Fruit fly (Drosophila melanogaster) whole organism, embryonic: Measurements from ENCODE around the gene eIF2alpha.

Experiments
- Adf1 ChIP-seq: fragments of 200-800 bp; sonication (Bioruptor generic); IDR thresholded peaks from 2 replicates; pipeline ENCODE4 v1.3.6; 2022; ENCODE audit warnings: missing biosample characterization, missing genetic modification characterization
- Awh ChIP-seq: fragments of 200-800 bp; sonication (Bioruptor generic); IDR thresholded peaks from 2 replicates; pipeline ENCODE4, ENCODE4 v1.3.6; 2022; ENCODE audit warnings: missing biosample characterization, missing genetic modification characterization
- CG10321 ChIP-seq: fragments of 200-800 bp; sonication (Bioruptor generic); IDR thresholded peaks from 2 replicates; pipeline ENCODE4 v1.3.6; 2022; ENCODE audit warnings: missing biosample characterization, missing genetic modification characterization
- CG10979 ChIP-seq: fragments of 200-800 bp; sonication (Bioruptor generic); optimal IDR thresholded peaks from 2 replicates; lab custom pipeline; 2018; ENCODE audit warnings: missing biosample characterization, mild to moderate bottlenecking, missing genetic modification characterization, moderate library complexity
- CG11560 ChIP-seq: fragments of 200-800 bp; sonication (Bioruptor generic); IDR thresholded peaks from 3 replicates; pipeline ENCODE4 v1.3.6; 2022; ENCODE audit warnings: missing biosample characterization, missing genetic modification characterization
- CG1233 ChIP-seq: fragments of 200-800 bp; sonication (Bioruptor generic); optimal IDR thresholded peaks from 4 replicates; lab custom pipeline; 2018; ENCODE audit warnings: missing biosample characterization, mild to moderate bottlenecking, missing genetic modification characterization
- CG12744 ChIP-seq: fragments of 200-800 bp; sonication (Bioruptor generic); optimal IDR thresholded peaks from 2 replicates; lab custom pipeline; 2016; ENCODE audit warnings: missing biosample characterization, missing genetic modification characterization
- CG12769 ChIP-seq: fragments of 200-800 bp; sonication (Bioruptor generic); optimal IDR thresholded peaks from 2 replicates; lab custom pipeline; 2019; ENCODE audit warnings: missing biosample characterization, mild to moderate bottlenecking, missing genetic modification characterization, moderate library complexity
- CG16813 ChIP-seq: fragments of 200-800 bp; sonication (Bioruptor generic); IDR thresholded peaks from 3 replicates; pipeline ENCODE4 v1.3.6; 2022; ENCODE audit warnings: missing biosample characterization, missing genetic modification characterization; ENCODE audit not compliant: partially characterized antibody
- CG17568 ChIP-seq: fragments of 200-800 bp; sonication (Bioruptor generic); optimal IDR thresholded peaks from 2 replicates; lab custom pipeline; 2018; ENCODE audit warnings: missing biosample characterization, mild to moderate bottlenecking, missing genetic modification characterization, moderate library complexity
- CG2129 ChIP-seq: fragments of 200-800 bp; sonication (Bioruptor generic); IDR thresholded peaks from 2 replicates; pipeline ENCODE4 v1.3.6; 2022; ENCODE audit warnings: missing biosample characterization, missing genetic modification characterization; ENCODE audit not compliant: partially characterized antibody
- CG2202 ChIP-seq: fragments of 200-800 bp; sonication (Bioruptor generic); optimal IDR thresholded peaks from 2 replicates; lab custom pipeline; 2018; ENCODE audit warnings: missing biosample characterization, mild to moderate bottlenecking, missing genetic modification characterization
- CG32767 ChIP-seq: fragments of 200-800 bp; sonication (Bioruptor generic); IDR thresholded peaks from 2 replicates; pipeline ENCODE4 v1.3.6; 2022; ENCODE audit warnings: missing biosample characterization, missing genetic modification characterization
- CG34422 ChIP-seq: fragments of 200-800 bp; sonication (Bioruptor generic); IDR thresholded peaks from 3 replicates; pipeline ENCODE4 v1.3.6; 2022; ENCODE audit warnings: missing biosample characterization, missing genetic modification characterization
- CG4707 ChIP-seq: fragments of 200-800 bp; sonication (Bioruptor generic); optimal IDR thresholded peaks from 2 replicates; lab custom pipeline; 2018; ENCODE audit warnings: missing biosample characterization, mild to moderate bottlenecking, missing genetic modification characterization, moderate library complexity
- CG6254 ChIP-seq: fragments of 200-800 bp; sonication (Bioruptor generic); optimal IDR thresholded peaks from 3 replicates; lab custom pipeline; 2017; ENCODE audit warnings: mild to moderate bottlenecking, missing biosample characterization, missing genetic modification reagents, missing genetic modification characterization
- CG6791 ChIP-seq: fragments of 200-800 bp; sonication (Bioruptor generic); IDR thresholded peaks from 3 replicates; pipeline ENCODE4 v1.3.6; 2022; ENCODE audit warnings: missing biosample characterization, missing genetic modification characterization; ENCODE audit not compliant: partially characterized antibody
- CG7357 ChIP-seq: fragments of 200-800 bp; sonication (Bioruptor generic); IDR thresholded peaks from 3 replicates; pipeline ENCODE4 v1.3.6; 2022; ENCODE audit warnings: missing biosample characterization, missing genetic modification characterization
- CG8290 ChIP-seq, 3 experiments: fragments of 200-800 bp; sonication (Bioruptor generic); optimal IDR thresholded peaks; 2 replicates each; lab custom pipeline; 2016 to 2019; ENCODE audit warnings: missing biosample characterization in 3 of 3, missing genetic modification characterization in 3 of 3, mild to moderate bottlenecking in 2 of 3, moderate library complexity in 1 of 3
- CG9727 ChIP-seq: fragments of 200-800 bp; sonication (Bioruptor generic); optimal IDR thresholded peaks from 3 replicates; lab custom pipeline; 2017; ENCODE audit warnings: missing biosample characterization, mild to moderate bottlenecking, missing genetic modification characterization
- Dll ChIP-seq: fragments of 200-800 bp; sonication (Bioruptor generic); IDR thresholded peaks from 4 replicates; pipeline ENCODE4 v1.3.6; 2022; ENCODE audit warnings: missing biosample characterization, missing genetic modification characterization; ENCODE audit not compliant: partially characterized antibody
- Doc3 ChIP-seq: fragments of 200-800 bp; sonication (Bioruptor generic); IDR thresholded peaks from 3 replicates; pipeline ENCODE4 v1.3.6; 2022; ENCODE audit warnings: missing biosample characterization, missing genetic modification characterization; ENCODE audit not compliant: partially characterized antibody
- Dref ChIP-seq: fragments of 200-800 bp; sonication (Bioruptor generic); IDR thresholded peaks from 2 replicates; pipeline ENCODE4 v1.3.6; 2022; ENCODE audit warnings: missing biosample characterization, missing genetic modification characterization
- HLH4C ChIP-seq: fragments of 200-800 bp; sonication (Bioruptor generic); IDR thresholded peaks from 3 replicates; pipeline ENCODE4 v1.3.6; 2022; ENCODE audit warnings: missing biosample characterization, missing genetic modification characterization; ENCODE audit not compliant: partially characterized antibody
- Hr39 ChIP-seq: fragments of >200 bp; optimal IDR thresholded peaks from 2 replicates; lab custom pipeline; 2017
- Jarid2 ChIP-seq: fragments of 200-800 bp; sonication (Bioruptor generic); optimal IDR thresholded peaks from 3 replicates; lab custom pipeline; 2017; ENCODE audit warnings: mild to moderate bottlenecking, missing biosample characterization, missing genetic modification reagents, missing genetic modification characterization
- MESR4 ChIP-seq: fragments of 200-800 bp; sonication (Bioruptor generic); optimal IDR thresholded peaks from 2 replicates; lab custom pipeline; 2018; ENCODE audit warnings: missing biosample characterization, mild to moderate bottlenecking, missing genetic modification characterization, moderate library complexity
- Med ChIP-seq: fragments of 200-800 bp; sonication (Bioruptor generic); peaks from one replicate; lab custom pipeline; 2016; ENCODE audit warnings: missing biosample characterization, missing genetic modification characterization, mild to moderate bottlenecking, inconsistent platforms, moderate library complexity
- Scr ChIP-seq: fragments of 200-800 bp; sonication (Bioruptor generic); IDR thresholded peaks from 2 replicates; pipeline ENCODE4 v1.3.6; 2022; ENCODE audit warnings: missing biosample characterization, missing genetic modification characterization; ENCODE audit not compliant: partially characterized antibody
- ash1 ChIP-seq: fragments of 200-800 bp; sonication (Bioruptor generic); optimal IDR thresholded peaks from 2 replicates; lab custom pipeline; 2018; ENCODE audit warnings: missing biosample characterization, mild to moderate bottlenecking, missing genetic modification characterization
- bbx ChIP-seq: fragments of 200-800 bp; sonication (Bioruptor generic); IDR thresholded peaks from 2 replicates; pipeline ENCODE4 v1.3.6; 2022; ENCODE audit warnings: missing biosample characterization, missing genetic modification characterization; ENCODE audit not compliant: partially characterized antibody
- cg ChIP-seq: fragments of 200-800 bp; sonication (Bioruptor generic); optimal IDR thresholded peaks from 3 replicates; lab custom pipeline; 2019; ENCODE audit warnings: missing biosample characterization, mild to moderate bottlenecking, missing genetic modification characterization, moderate library complexity
- chm ChIP-seq: fragments of 200-800 bp; sonication (Bioruptor generic); IDR thresholded peaks from 2 replicates; pipeline ENCODE4 v1.3.6; 2022; ENCODE audit warnings: missing biosample characterization, missing genetic modification characterization
- corto ChIP-seq: fragments of 200-800 bp; sonication (Bioruptor generic); optimal IDR thresholded peaks from 2 replicates; lab custom pipeline; 2016; ENCODE audit warnings: missing biosample characterization, mild to moderate bottlenecking, missing genetic modification characterization, moderate library complexity
- hb ChIP-seq: fragments of 200-800 bp; sonication (Bioruptor generic); IDR thresholded peaks from 3 replicates; pipeline ENCODE4 v1.3.6; 2022; ENCODE audit warnings: missing biosample characterization, missing genetic modification characterization; ENCODE audit not compliant: partially characterized antibody
- hbn ChIP-seq: fragments of 200-800 bp; sonication (Bioruptor generic); IDR thresholded peaks from 2 replicates; pipeline ENCODE4 v1.3.6; 2022; ENCODE audit warnings: missing biosample characterization, missing genetic modification characterization; ENCODE audit not compliant: partially characterized antibody
- kah ChIP-seq: fragments of 200-800 bp; sonication (Bioruptor generic); optimal IDR thresholded peaks from 2 replicates; lab custom pipeline; 2018; ENCODE audit warnings: missing biosample characterization, mild to moderate bottlenecking, missing genetic modification characterization
- lab ChIP-seq: fragments of 200-800 bp; sonication (Bioruptor generic); optimal IDR thresholded peaks from 3 replicates; lab custom pipeline; 2017; ENCODE audit warnings: missing biosample characterization, missing genetic modification characterization, mild to moderate bottlenecking, moderate library complexity, missing genetic modification reagents
- lola ChIP-seq, 3 experiments: fragments of >200 bp in 2 of 3; fragments of 200-800 bp in 1 of 3; sonication (Bioruptor generic) in 1 of 3; optimal IDR thresholded peaks; 2 replicates each; lab custom pipeline; 2017 to 2019; ENCODE audit warnings: missing biosample characterization in 3 of 3, missing genetic modification characterization in 3 of 3, mild to moderate bottlenecking in 1 of 3, moderate library complexity in 1 of 3
- lov ChIP-seq, 2 experiments: fragments of 200-800 bp in 1 of 2; fragments of >200 bp in 1 of 2; sonication (Bioruptor generic) in 1 of 2; IDR thresholded peaks in 1 of 2; optimal IDR thresholded peaks in 1 of 2; 2 replicates in 1 of 2; 3 replicates in 1 of 2; pipeline versions ENCODE4 v1.3.6 to Lab custom; 2017 to 2022; ENCODE audit warnings: missing biosample characterization in 1 of 2, missing genetic modification characterization in 1 of 2
- pho ChIP-seq: fragments of 200-800 bp; sonication (Bioruptor generic); optimal IDR thresholded peaks from 2 replicates; lab custom pipeline; 2016; ENCODE audit warnings: missing biosample characterization, missing genetic modification characterization
- pros ChIP-seq: fragments of 200-800 bp; sonication (Bioruptor generic); optimal IDR thresholded peaks from 3 replicates; lab custom pipeline; 2019; ENCODE audit warnings: missing biosample characterization, mild to moderate bottlenecking, missing genetic modification characterization, moderate library complexity
- scrt ChIP-seq: fragments of 200-800 bp; sonication (Bioruptor generic); optimal IDR thresholded peaks from 2 replicates; lab custom pipeline; 2018; ENCODE audit warnings: missing biosample characterization, mild to moderate bottlenecking, missing genetic modification characterization, moderate library complexity
- sd ChIP-seq: fragments of 200-800 bp; sonication (Bioruptor generic); optimal IDR thresholded peaks from 3 replicates; lab custom pipeline; 2018; ENCODE audit warnings: missing biosample characterization, mild to moderate bottlenecking, missing genetic modification characterization, moderate library complexity
- so ChIP-seq: fragments of 200-800 bp; sonication (Bioruptor generic); IDR thresholded peaks from 3 replicates; pipeline ENCODE4 v1.3.6; 2022; ENCODE audit warnings: missing biosample characterization, missing genetic modification characterization
- unpg ChIP-seq: fragments of 200-800 bp; sonication (Bioruptor generic); optimal IDR thresholded peaks from 3 replicates; lab custom pipeline; 2018; ENCODE audit warnings: missing biosample characterization, mild to moderate bottlenecking, missing genetic modification characterization, moderate library complexity
- usp ChIP-seq: fragments of >200 bp; optimal IDR thresholded peaks from 2 replicates; lab custom pipeline; 2017; ENCODE audit warnings: missing biosample characterization, missing genetic modification characterization

The eIF2alpha gene

dm6 chrX:16421899-16422412 lies 24.8 kb downstream of the eIF2alpha start, which contains the start of gene AnxB11 (continued):
- TF ChIP-seq CG9727 (no peak), CG16813 (GFP tag; lab: Robert Waterston, UW) (peak; percentile 14; the same call in 2 of the 3 replicates), CG17568 (GFP tag; lab: Kevin White, UChicago) (no peak), cg (GFP tag; lab: Kevin White, UChicago) (peak; percentile 92), CG12744 (GFP tag; lab: Kevin White, UChicago) (no peak), CG6254 (no peak), usp (GFP tag; lab: Kevin White, UChicago) (no peak), CG32767 (peak; percentile 52; the same call in 1 of the 2 replicates), Dref (peak; percentile 89), ash1 (GFP tag; lab: Kevin White, UChicago) (no peak), Adf1 (GFP tag; lab: Robert Waterston, UW) (peak; percentile 8; the same call in 1 of the 2 replicates), hb (peak; percentile 42; the same call in 2 of the 3 replicates), HLH4C (peak; percentile 74), Doc3 (GFP tag; lab: Robert Waterston, UW) (0 out of 3 replicates have a peak, but pooled peaks have one; percentile 26), Scr (GFP tag; lab: Robert Waterston, UW) (0 out of 2 replicates have a peak, but pooled peaks have one; percentile 48), CG8290 (GFP tag; optimal IDR thresholded peaks at IDR 0.05; lab: Kevin White, UChicago) (no peak), CG8290 (tag; optimal IDR thresholded peaks at IDR 0.05; lab: Kevin White, UChicago) (peak in 1 of 2 experiments; percentile 14), corto (GFP tag; lab: Kevin White, UChicago) (no peak), CG2129 (GFP tag; lab: Robert Waterston, UW) (no peak), Jarid2 (peak; percentile 74), lab (peak; percentile 17), CG10979 (tag; lab: Kevin White, UChicago) (peak; percentile 7), sd (peak; percentile 3), pho (no peak), CG1233 (GFP tag; lab: Kevin White, UChicago) (no peak), Awh (0 out of 2 replicates have a peak, but pooled peaks have one; percentile 7), Dll (peak; percentile 70), so (no peak), Med (GFP tag; lab: Kevin White, UChicago) (peak; percentile 76), CG2202 (tag; lab: Kevin White, UChicago) (no peak), CG12769 (tag; lab: Kevin White, UChicago) (peak; percentile 24), lov (optimal IDR thresholded peaks at IDR 0.05; lab: Kevin White, UChicago) (no peak), lov (GFP tag; IDR thresholded peaks at IDR 0.05; lab: Robert Waterston, UW) (no peak), kah (GFP tag; lab: Kevin White, UChicago) (peak; percentile 98), CG6791 (peak; percentile 76), CG7357 (GFP tag; lab: Robert Waterston, UW) (no peak), MESR4 (GFP tag; lab: Kevin White, UChicago) (peak; percentile 53), bbx (peak; percentile 72), scrt (GFP tag; lab: Kevin White, UChicago) (peak; percentile 88), unpg (GFP tag; lab: Kevin White, UChicago) (no peak), lola (GFP tag; optimal IDR thresholded peaks at IDR 0.05; lab: Kevin White, UChicago) (no peak), CG10321 (GFP tag; lab: Robert Waterston, UW) (no peak), CG4707 (GFP tag; lab: Kevin White, UChicago) (no peak), CG11560 (tag; lab: Robert Waterston, UW) (peak; percentile 98), pros (peak; percentile 51), hbn (GFP tag; lab: Robert Waterston, UW) (peak; percentile 15; the same call in 1 of the 2 replicates), CG34422 (no peak; the same call in 2 of the 3 replicates), chm (GFP tag; lab: Robert Waterston, UW) (no peak), Hr39 (lab: Kevin White, UChicago) (no peak)
